Worm (Caenorhabditis elegans): ENCODE measurements around the gene puf-12.

DNA sequence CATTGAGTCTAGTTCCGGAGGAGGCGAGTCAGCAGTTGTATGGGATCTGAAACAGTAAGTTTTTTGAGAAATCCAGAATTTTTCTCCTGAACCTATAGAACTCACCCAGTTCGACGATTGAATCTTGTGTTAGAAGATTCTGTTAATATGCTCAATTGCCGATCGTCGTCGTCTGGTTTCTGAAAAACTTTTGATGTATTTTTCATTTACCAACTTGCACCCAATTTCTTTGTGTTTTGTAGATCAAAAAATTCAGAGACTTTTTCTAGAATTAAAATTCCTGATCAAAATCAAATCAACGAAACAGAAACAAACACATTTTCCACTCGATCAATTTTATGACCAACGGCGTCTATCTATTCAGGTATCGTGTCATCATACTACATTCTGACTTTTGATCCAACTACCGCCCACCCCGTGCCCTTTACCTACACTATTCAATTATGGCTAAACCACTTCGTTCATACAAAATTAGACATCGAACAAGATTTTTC lies 43.5 kb upstream of the puf-12 start, which contains the start of gene C18D1.2:
- TF ChIP-seq pha-4 (tag; optimal IDR thresholded peaks at IDR 0.05) (no peak), elt-1 (tag; optimal IDR thresholded peaks at IDR 0.05; ENCODE audit: borderline replicate concordance, insufficient read depth) (no peak), nhr-12 (tag; optimal IDR thresholded peaks at IDR 0.05) (no peak), unc-62 (GFP tag; optimal IDR thresholded peaks at IDR 0.05) (no peak), snpc-4 (tag; optimal IDR thresholded peaks at IDR 0.05) (no peak), nhr-28 (tag; optimal IDR thresholded peaks at IDR 0.05) (no peak), elt-3 (tag; optimal IDR thresholded peaks at IDR 0.05) (no peak), ceh-39 (tag; optimal IDR thresholded peaks at IDR 0.05) (no peak), ces-1 (GFP tag; optimal IDR thresholded peaks at IDR 0.05) (no peak), sptf-1 (tag; optimal IDR thresholded peaks at IDR 0.05) (no peak), nhr-237 (tag; optimal IDR thresholded peaks at IDR 0.05) (no peak), mep-1 (tag; optimal IDR thresholded peaks at IDR 0.05) (no peak)
